Fruit fly (Drosophila melanogaster) whole organism, embryonic: ENCODE data around the gene CG7715.

Experiments
- CG3726 ChIP-seq: fragments of 200-800 bp; sonication (Bioruptor generic); IDR thresholded peaks from 3 replicates; pipeline ENCODE4, ENCODE4 v1.3.6; 2022; ENCODE audit warnings: missing biosample characterization, missing genetic modification characterization
- zfh2 ChIP-seq: fragments of 200-800 bp; sonication (Bioruptor generic); optimal IDR thresholded peaks from 2 replicates; lab custom pipeline; 2016; ENCODE audit warnings: missing biosample characterization, missing genetic modification characterization

DNA sequence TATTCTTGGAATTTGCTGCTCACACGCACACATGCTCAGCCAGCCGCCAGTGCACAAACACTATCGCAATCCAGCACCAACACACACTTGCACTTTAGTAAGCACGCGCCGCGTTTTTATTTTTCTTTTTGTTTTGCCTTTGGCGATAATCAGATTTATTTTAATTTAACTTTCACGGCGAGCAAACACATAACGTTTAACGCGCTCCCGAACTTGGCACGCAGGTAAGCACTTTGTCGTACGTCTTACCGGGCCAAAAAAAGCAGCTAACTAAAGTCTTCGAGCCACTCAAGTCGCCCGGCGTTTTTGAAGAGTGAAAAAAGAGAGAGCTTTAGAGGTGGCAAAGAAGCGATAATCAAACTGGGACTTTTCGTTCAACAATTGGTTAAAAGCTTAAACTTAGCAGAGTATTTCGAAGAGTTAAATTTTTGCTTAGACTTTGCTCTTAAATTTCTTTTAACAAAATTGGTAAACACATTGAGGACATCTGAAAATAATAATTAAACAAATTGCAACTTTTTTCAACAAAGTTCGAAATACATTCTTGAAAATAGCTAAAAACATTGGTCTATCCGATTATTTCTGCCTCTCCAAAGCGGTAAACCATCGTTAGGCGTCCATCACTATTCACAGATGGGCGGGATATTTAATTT is 15.1 kb upstream of the CG7715 start, which contains the start of gene Mekk1:
- TF ChIP-seq CG3726 (GFP tag; lab: Robert Waterston, UW) (no peak), zfh2 (GFP tag; lab: Kevin White, UChicago) (peak; percentile 64)
